Worm (Caenorhabditis elegans) whole organism, L4/young adult: ENCODE results near the gene acr-15.

Source experiments
- W03F9.2 ChIP-seq: fragments of 150-350 bp; optimal IDR thresholded peaks from 2 replicates; lab custom pipeline; 2014; ENCODE audit warnings: missing biosample characterization, missing genetic modification characterization
- dao-5 ChIP-seq: sonication (generic microtip); optimal IDR thresholded peaks from 2 replicates; lab custom pipeline; 2016; ENCODE audit warnings: missing genotype, missing genetic modification characterization, moderate library complexity, missing compliant biosample characterization
- him-1 ChIP-seq: sonication (generic microtip); optimal IDR thresholded peaks from 2 replicates; lab custom pipeline; 2016; ENCODE audit warnings: missing genotype, missing genetic modification reagents, missing genetic modification characterization, missing compliant biosample characterization

DNA sequence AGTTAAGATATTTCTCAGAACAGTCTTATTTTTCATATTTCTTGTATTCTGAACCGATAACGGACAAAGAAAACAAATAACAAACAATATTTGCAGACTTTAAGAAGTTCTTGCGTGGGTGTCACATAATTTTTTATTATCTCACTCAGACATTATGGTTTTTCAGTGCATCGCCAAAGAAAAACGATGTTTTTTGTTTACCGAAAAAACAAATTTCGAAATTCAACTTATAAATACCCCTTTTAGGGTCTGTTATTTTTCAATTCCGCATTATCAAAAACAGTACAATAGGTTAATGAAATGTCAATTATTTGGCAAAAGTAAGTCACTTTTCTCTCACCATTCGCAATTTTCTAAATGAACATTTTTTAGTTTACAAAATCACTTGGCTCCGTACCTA, 15.5 kb upstream of the acr-15 start, which contains the start of gene otpl-4:
- no peak for TF ChIP-seq him-1 (tag; lab: Kevin White, UChicago)
- TF ChIP-seq W03F9.2 (tag; lab: Kevin White, UChicago) = no peak
- TF ChIP-seq dao-5 (tag; lab: Kevin White, UChicago) = no peak
